Fruit fly (Drosophila melanogaster): Measurements from ENCODE around the gene Best1.

Best1 gene

dm6 chr3R:10139649-10140598 lies 30.4 kb downstream of the Best1 start, which contains the start of gene tws (continued):
- TF ChIP-seq HLH4C (GFP tag; IDR thresholded peaks at IDR 0.05; ENCODE audit: partially characterized antibody), result no peak
- TF ChIP-seq hkb (optimal IDR thresholded peaks at IDR 0.05), result no peak
- peak; percentile 77 for TF ChIP-seq hkb (GFP tag; IDR thresholded peaks at IDR 0.05)
- TF ChIP-seq Sox102F (GFP tag; optimal IDR thresholded peaks at IDR 0.05), result peak; percentile 56
- TF ChIP-seq nerfin-2 (GFP tag; IDR thresholded peaks at IDR 0.05; ENCODE audit: partially characterized antibody), result no peak
- TF ChIP-seq MBD-R2 (GFP tag; IDR thresholded peaks at IDR 0.05), result peak; percentile 22; the same call in 1 of the 2 replicates
- TF ChIP-seq zfh1 (GFP tag; IDR thresholded peaks at IDR 0.05), result peak; percentile 38; the same call in 2 of the 3 replicates
- no peak for TF ChIP-seq jumu (GFP tag; optimal IDR thresholded peaks at IDR 0.05)
- peak; percentile 29 for TF ChIP-seq CG12391 (tag; optimal IDR thresholded peaks at IDR 0.05)
- no peak for TF ChIP-seq ase (GFP tag; IDR thresholded peaks at IDR 0.05)
- no peak for TF ChIP-seq CG31388 (GFP tag; optimal IDR thresholded peaks at IDR 0.05)
- no peak for TF ChIP-seq CG15479 (GFP tag; optimal IDR thresholded peaks at IDR 0.05)
- TF ChIP-seq Sry-δ (GFP tag; optimal IDR thresholded peaks at IDR 0.05), result peak; percentile 10
- peak; percentile 33 for TF ChIP-seq phol (tag; optimal IDR thresholded peaks at IDR 0.05)
- TF ChIP-seq CG4404 (GFP tag; IDR thresholded peaks at IDR 0.05), result no peak
- TF ChIP-seq zfh2 (GFP tag; optimal IDR thresholded peaks at IDR 0.05), result peak; percentile 11
- peak; percentile 48 for TF ChIP-seq pho (GFP tag; optimal IDR thresholded peaks at IDR 0.05)
- peak; percentile 46 for TF ChIP-seq CG10543 (GFP tag; optimal IDR thresholded peaks at IDR 0.05)
- peak; percentile 83 for TF ChIP-seq sd (tag; optimal IDR thresholded peaks at IDR 0.05)
- peak; percentile 94 for TF ChIP-seq Med (GFP tag)
- TF ChIP-seq Awh (GFP tag; IDR thresholded peaks at IDR 0.05), result peak; percentile 90
- peak; percentile 23; the same call in 1 of the 2 replicates for TF ChIP-seq CG17328 (GFP tag; IDR thresholded peaks at IDR 0.05)
- TF ChIP-seq grau (tag; optimal IDR thresholded peaks at IDR 0.05), result peak; percentile 59
- TF ChIP-seq unc-4 (GFP tag; IDR thresholded peaks at IDR 0.05; ENCODE audit: partially characterized antibody), result no peak
- TF ChIP-seq E2f1 (GFP tag; IDR thresholded peaks at IDR 0.05), result 0 out of 2 replicates have a peak, but pooled peaks have one; percentile 26
- 0 out of 2 replicates have a peak, but pooled peaks have one; percentile 24 for TF ChIP-seq H2.0 (GFP tag; IDR thresholded peaks at IDR 0.05)
- no peak for TF ChIP-seq Doc2 (GFP tag; IDR thresholded peaks at IDR 0.05)
- no peak for TF ChIP-seq zen2 (GFP tag; IDR thresholded peaks at IDR 0.05; ENCODE audit: partially characterized antibody)
- TF ChIP-seq Rfx (GFP tag; IDR thresholded peaks at IDR 0.05), result peak; percentile 78
- TF ChIP-seq Elba2 (GFP tag; optimal IDR thresholded peaks at IDR 0.05), result no peak
- no peak for TF ChIP-seq Bdp1 (GFP tag; optimal IDR thresholded peaks at IDR 0.05)
- peak; percentile 21 for TF ChIP-seq Oli (tag; optimal IDR thresholded peaks at IDR 0.05)
- no peak for TF ChIP-seq CG16815 (GFP tag; optimal IDR thresholded peaks at IDR 0.05)
- TF ChIP-seq gfzf (GFP tag; optimal IDR thresholded peaks at IDR 0.05), result no peak
- 0 out of 3 replicates have a peak, but pooled peaks have one; percentile 48 for TF ChIP-seq Mrtf (GFP tag; IDR thresholded peaks at IDR 0.05)
- TF ChIP-seq CG3847 (GFP tag; IDR thresholded peaks at IDR 0.05), result peak; percentile 40; the same call in 1 of the 2 replicates
- peak; percentile 6 to 23 for TF ChIP-seq bsh (GFP tag; optimal IDR thresholded peaks at IDR 0.05)
- no peak; the same call in 1 of the 2 replicates for TF ChIP-seq CG43689 (GFP tag; IDR thresholded peaks at IDR 0.05)
- TF ChIP-seq E2f2 (GFP tag; IDR thresholded peaks at IDR 0.05), result peak; percentile 57
- TF ChIP-seq CG11723 (GFP tag; optimal IDR thresholded peaks at IDR 0.05), result peak; percentile 42
- TF ChIP-seq Hr78 (GFP tag; optimal IDR thresholded peaks at IDR 0.05), result no peak
- TF ChIP-seq Usf (GFP tag; optimal IDR thresholded peaks at IDR 0.05), result no peak
- peak; percentile 36 for TF ChIP-seq CG34376 (GFP tag; optimal IDR thresholded peaks at IDR 0.05)
- TF ChIP-seq Hr51 (GFP tag; optimal IDR thresholded peaks at IDR 0.05), result peak in 1 of 2 experiments; percentile 61
- TF ChIP-seq tll (GFP tag; optimal IDR thresholded peaks at IDR 0.05), result no peak
- no peak for TF ChIP-seq CG2129 (GFP tag; IDR thresholded peaks at IDR 0.05; ENCODE audit: partially characterized antibody)
- TF ChIP-seq CG10321 (GFP tag; IDR thresholded peaks at IDR 0.05), result no peak
